Worm (Caenorhabditis elegans) whole organism, L4 larva: ENCODE measurements around the gene F53A2.3.

Experiments used
- F49E8.2 ChIP-seq: sonication (generic microtip); optimal IDR thresholded peaks from 2 replicates; lab custom pipeline; 2016; ENCODE audit warnings: missing compliant biosample characterization, mild to moderate bottlenecking, missing genetic modification characterization, borderline replicate concordance
- ama-1 ChIP-seq: fragments of 150-350 bp; optimal IDR thresholded peaks from 2 replicates; lab custom pipeline; 2014; ENCODE audit warnings: inconsistent platforms, mixed read lengths
- cey-2 ChIP-seq: sonication (generic microtip); optimal IDR thresholded peaks from 3 replicates; lab custom pipeline; 2017; ENCODE audit warnings: missing genetic modification characterization, mild to moderate bottlenecking, missing compliant biosample characterization, antibody characterized with exemption, borderline replicate concordance; ENCODE audit not compliant: insufficient read depth
- lin-39 ChIP-seq: fragments of 150-350 bp; optimal IDR thresholded peaks from 2 replicates; lab custom pipeline; 2014; ENCODE audit warnings: missing biosample characterization, missing genetic modification reagents, missing genetic modification characterization
- mes-2 ChIP-seq: sonication (generic microtip); optimal IDR thresholded peaks from 2 replicates; lab custom pipeline; 2016; ENCODE audit warnings: missing genotype, mild to moderate bottlenecking, missing genetic modification characterization, missing compliant biosample characterization; ENCODE audit not compliant: poor library complexity, severe bottlenecking
- mxl-2 ChIP-seq: fragments of 200-800 bp; sonication (Bioruptor generic); conservative IDR thresholded peaks from 2 replicates; pipeline ENCODE4 v1.3.6; 2022; ENCODE audit warnings: missing genetic modification reagents, missing genetic modification characterization, missing compliant biosample characterization
- nhr-6 ChIP-seq: fragments of 150-350 bp; optimal IDR thresholded peaks from 2 replicates; lab custom pipeline; 2014; ENCODE audit warnings: missing biosample characterization, missing genetic modification characterization
- unc-62 ChIP-seq, 3 experiments: fragments of 150-350 bp in 1 of 3; sonication (generic microtip); optimal IDR thresholded peaks in 2 of 3; peaks in 1 of 3; 1 replicate in 1 of 3; 2 replicates in 2 of 3; lab custom pipeline; 2014 to 2017; ENCODE audit warnings: missing biosample characterization in 3 of 3, missing genetic modification characterization in 3 of 3, missing genetic modification reagents in 3 of 3, missing genotype in 1 of 3
- zag-1 ChIP-seq: fragments of 150-350 bp; optimal IDR thresholded peaks from 2 replicates; lab custom pipeline; 2014; ENCODE audit warnings: missing biosample characterization, missing genetic modification characterization

DNA sequence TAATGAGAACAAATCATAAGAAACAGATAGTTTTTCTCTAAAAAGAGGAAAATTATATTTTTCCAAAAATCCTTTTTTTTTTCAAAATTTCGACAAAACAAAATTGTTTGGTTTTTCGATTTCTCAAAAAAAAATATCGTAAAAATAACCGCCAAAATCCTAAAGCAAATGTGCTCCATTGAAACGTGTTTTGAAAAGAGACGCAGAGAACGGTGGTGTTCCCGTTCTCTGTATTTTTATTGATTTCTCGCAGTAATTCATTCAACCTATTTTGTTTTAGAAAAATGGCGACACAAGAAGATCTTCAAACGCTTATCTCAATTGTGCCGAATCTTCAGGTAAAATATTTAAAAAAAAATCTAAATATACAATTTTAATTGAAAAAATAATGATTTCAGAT lies 25.8 kb downstream of the F53A2.3 start, which contains the start of gene Y43F4B.10:
- no peak for TF ChIP-seq F49E8.2
- TF ChIP-seq mxl-2 (GFP tag; lab: Robert Waterston, UW), result no peak
- TF ChIP-seq unc-62 (GFP tag; optimal IDR thresholded peaks at IDR 0.05 in 1 of 2; lab: Kevin White, UChicago), result no peak
- no peak for TF ChIP-seq unc-62 (tag; optimal IDR thresholded peaks at IDR 0.05; lab: Kevin White, UChicago)
- no peak for TF ChIP-seq cey-2 (tag; lab: Kevin White, UChicago)
- no peak for TF ChIP-seq mes-2 (tag; lab: Kevin White, UChicago)
- no peak for TF ChIP-seq ama-1 (lab: Kevin White, UChicago)
- no peak for TF ChIP-seq zag-1 (tag; lab: Kevin White, UChicago)
- no peak for TF ChIP-seq nhr-6 (tag; lab: Kevin White, UChicago)
- TF ChIP-seq lin-39 (tag; lab: Kevin White, UChicago), result no peak
